Fruit fly (Drosophila melanogaster): ENCODE measurements around the gene Pex12.

Gene Pex12

dm6 chr2L:821242-821985, 5.6 kb downstream of the Pex12 start, which contains the start of gene CG3662 (continued):
- TF ChIP-seq CG10543 (GFP tag; optimal IDR thresholded peaks at IDR 0.05) (no peak), Hey (tag; optimal IDR thresholded peaks at IDR 0.05) (no peak), CG14014 (GFP tag; IDR thresholded peaks at IDR 0.05) (no peak), CG1024 (GFP tag; IDR thresholded peaks at IDR 0.05) (no peak), otp (GFP tag; IDR thresholded peaks at IDR 0.05) (no peak), Atf6 (GFP tag; IDR thresholded peaks at IDR 0.05) (no peak), fd3F (GFP tag; optimal IDR thresholded peaks at IDR 0.05) (no peak), CG31388 (GFP tag; optimal IDR thresholded peaks at IDR 0.05) (no peak), mld (GFP tag; IDR thresholded peaks at IDR 0.05; ENCODE audit: partially characterized antibody) (no peak), slou (GFP tag; optimal IDR thresholded peaks at IDR 0.05) (no peak), Ets65A (GFP tag) (no peak), Six4 (GFP tag; optimal IDR thresholded peaks at IDR 0.05) (no peak), CG32772 (GFP tag; IDR thresholded peaks at IDR 0.05) (no peak), CG9876 (GFP tag; optimal IDR thresholded peaks at IDR 0.05) (no peak), Ets97D (GFP tag; optimal IDR thresholded peaks at IDR 0.05) (peak; percentile 71), Xbp1 (GFP tag; optimal IDR thresholded peaks at IDR 0.05) (no peak), odd (GFP tag; optimal IDR thresholded peaks at IDR 0.05) (no peak), lbe (GFP tag; optimal IDR thresholded peaks at IDR 0.05) (no peak), gsb-n (tag; optimal IDR thresholded peaks at IDR 0.05) (no peak), Sox102F (GFP tag; optimal IDR thresholded peaks at IDR 0.05) (no peak), vvl (GFP tag; IDR thresholded peaks at IDR 0.05) (0 out of 2 replicates have a peak, but pooled peaks have one; percentile 24), Hr39 (optimal IDR thresholded peaks at IDR 0.05) (no peak), corto (GFP tag; optimal IDR thresholded peaks at IDR 0.05) (no peak), Hr3 (GFP tag; optimal IDR thresholded peaks at IDR 0.05) (no peak), CG11398 (GFP tag; optimal IDR thresholded peaks at IDR 0.05) (no peak), lab (GFP tag; optimal IDR thresholded peaks at IDR 0.05) (no peak), CG11723 (GFP tag; optimal IDR thresholded peaks at IDR 0.05) (no peak), her (GFP tag; optimal IDR thresholded peaks at IDR 0.05) (peak; percentile 60), sens (GFP tag) (peak; percentile 62), kah (GFP tag; optimal IDR thresholded peaks at IDR 0.05) (no peak), pnt (GFP tag; optimal IDR thresholded peaks at IDR 0.05) (no peak), unc-4 (GFP tag; IDR thresholded peaks at IDR 0.05; ENCODE audit: partially characterized antibody) (no peak), gsb (GFP tag; IDR thresholded peaks at IDR 0.05) (no peak), CG6272 (GFP tag; IDR thresholded peaks at IDR 0.05) (no peak), Mrtf (GFP tag; IDR thresholded peaks at IDR 0.05) (no peak), GATAe (GFP tag; conservative IDR thresholded peaks at IDR 0.05) (no peak), Dfd (GFP tag; optimal IDR thresholded peaks at IDR 0.05) (no peak), CG7556 (GFP tag; optimal IDR thresholded peaks at IDR 0.05) (no peak), Optix (GFP tag; IDR thresholded peaks at IDR 0.05) (no peak), CG2199 (GFP tag; IDR thresholded peaks at IDR 0.05) (no peak), Drgx (GFP tag; IDR thresholded peaks at IDR 0.05) (no peak), lilli (GFP tag; optimal IDR thresholded peaks at IDR 0.05) (no peak), CG2875 (GFP tag; optimal IDR thresholded peaks at IDR 0.05) (no peak), CG14965 (GFP tag; optimal IDR thresholded peaks at IDR 0.05; ENCODE audit: borderline replicate concordance) (no peak), sima (GFP tag; optimal IDR thresholded peaks at IDR 0.05) (no peak), insv (GFP tag; optimal IDR thresholded peaks at IDR 0.05) (no peak), CG18599 (GFP tag; optimal IDR thresholded peaks at IDR 0.05) (no peak), Lpt (GFP tag; optimal IDR thresholded peaks at IDR 0.05) (no peak), ara (GFP tag; IDR thresholded peaks at IDR 0.05) (no peak), Oli (tag; optimal IDR thresholded peaks at IDR 0.05) (no peak), tin (GFP tag; optimal IDR thresholded peaks at IDR 0.05) (no peak), zf30C (GFP tag; optimal IDR thresholded peaks at IDR 0.05) (peak; percentile 4)
